Fruit fly (Drosophila melanogaster): ENCODE measurements around the gene ATPsynE.

ATPsynE gene

dm6 chr3R:14361741-14362232 is 35.0 kb downstream of the ATPsynE start, which contains the start of gene Dnaaf5 (continued):
- TF ChIP-seq crol (GFP tag; IDR thresholded peaks at IDR 0.05) (no peak), emc (GFP tag; optimal IDR thresholded peaks at IDR 0.05) (no peak), CG7987 (GFP tag; optimal IDR thresholded peaks at IDR 0.05) (no peak), cad (GFP tag; optimal IDR thresholded peaks at IDR 0.05) (peak; percentile 29), knrl (GFP tag; IDR thresholded peaks at IDR 0.05; ENCODE audit: partially characterized antibody) (no peak), CG8944 (GFP tag; optimal IDR thresholded peaks at IDR 0.05) (no peak), CG18764 (GFP tag; optimal IDR thresholded peaks at IDR 0.05) (no peak), tgo (GFP tag; IDR thresholded peaks at IDR 0.05) (no peak), gsb (GFP tag; IDR thresholded peaks at IDR 0.05) (no peak), CG6791 (GFP tag; IDR thresholded peaks at IDR 0.05; ENCODE audit: partially characterized antibody) (no peak), bigmax (GFP tag; optimal IDR thresholded peaks at IDR 0.05) (no peak), Nf-YB (GFP tag; optimal IDR thresholded peaks at IDR 0.05) (no peak), pum (GFP tag; optimal IDR thresholded peaks at IDR 0.05) (no peak), CG14014 (GFP tag; IDR thresholded peaks at IDR 0.05) (peak; percentile 29; the same call in 1 of the 2 replicates), sisA (GFP tag; IDR thresholded peaks at IDR 0.05) (no peak), Hr51 (GFP tag; optimal IDR thresholded peaks at IDR 0.05) (no peak), Fer1 (GFP tag; optimal IDR thresholded peaks at IDR 0.05) (peak; percentile 41), CG9876 (GFP tag; optimal IDR thresholded peaks at IDR 0.05) (no peak), pho (GFP tag; optimal IDR thresholded peaks at IDR 0.05) (no peak), CG2712 (tag; optimal IDR thresholded peaks at IDR 0.05) (peak; percentile 3), Sox102F (GFP tag; optimal IDR thresholded peaks at IDR 0.05) (no peak), Aef1 (GFP tag; IDR thresholded peaks at IDR 0.05) (no peak), CG9215 (GFP tag; IDR thresholded peaks at IDR 0.05) (no peak), Hand (GFP tag; optimal IDR thresholded peaks at IDR 0.05) (no peak), CG14710 (tag; optimal IDR thresholded peaks at IDR 0.05) (no peak), Awh (GFP tag; IDR thresholded peaks at IDR 0.05) (no peak), CG34224 (GFP tag; IDR thresholded peaks at IDR 0.05; ENCODE audit: partially characterized antibody) (no peak), CG10462 (GFP tag; optimal IDR thresholded peaks at IDR 0.05) (no peak), CG13287 (GFP tag; IDR thresholded peaks at IDR 0.05; ENCODE audit: partially characterized antibody) (peak; percentile 24; the same call in 1 of the 2 replicates), btn (GFP tag; optimal IDR thresholded peaks at IDR 0.05) (no peak), Six4 (GFP tag; optimal IDR thresholded peaks at IDR 0.05) (no peak), BtbVII (GFP tag; optimal IDR thresholded peaks at IDR 0.05) (no peak), CG13775 (GFP tag; optimal IDR thresholded peaks at IDR 0.05) (no peak), Drgx (GFP tag; IDR thresholded peaks at IDR 0.05) (no peak), CG34376 (GFP tag; optimal IDR thresholded peaks at IDR 0.05) (peak; percentile 64), jumu (GFP tag; optimal IDR thresholded peaks at IDR 0.05) (no peak), vnd (GFP tag; IDR thresholded peaks at IDR 0.05; ENCODE audit: partially characterized antibody) (0 out of 3 replicates have a peak, but pooled peaks have one; percentile 28), CG7357 (GFP tag; IDR thresholded peaks at IDR 0.05) (no peak), mirr (GFP tag; optimal IDR thresholded peaks at IDR 0.05) (peak; percentile 80), CG10366 (GFP tag; IDR thresholded peaks at IDR 0.05) (no peak), CG4854 (GFP tag; optimal IDR thresholded peaks at IDR 0.05) (no peak), C15 (GFP tag; IDR thresholded peaks at IDR 0.05) (no peak), Bgb (GFP tag; IDR thresholded peaks at IDR 0.05; ENCODE audit: partially characterized antibody) (0 out of 2 replicates have a peak, but pooled peaks have one; percentile 26), pros (GFP tag; optimal IDR thresholded peaks at IDR 0.05) (peak; percentile 48), hbn (GFP tag; IDR thresholded peaks at IDR 0.05; ENCODE audit: partially characterized antibody) (no peak), Mes4 (GFP tag; optimal IDR thresholded peaks at IDR 0.05) (no peak), ab (GFP tag; optimal IDR thresholded peaks at IDR 0.05) (no peak), gcm2 (GFP tag; optimal IDR thresholded peaks at IDR 0.05) (no peak), CG2875 (GFP tag; optimal IDR thresholded peaks at IDR 0.05) (no peak), CG12391 (tag; optimal IDR thresholded peaks at IDR 0.05) (no peak), CG7745 (tag; optimal IDR thresholded peaks at IDR 0.05) (peak; percentile 47)
